Fruit fly (Drosophila melanogaster) whole organism, embryonic: ENCODE measurements around the gene toy.

Experiments used
- Atf-2 ChIP-seq: fragments of 200-800 bp; sonication (Bioruptor generic); optimal IDR thresholded peaks from 2 replicates; lab custom pipeline; 2016; ENCODE audit warnings: missing biosample characterization, missing genetic modification characterization
- Atf6 ChIP-seq: fragments of 200-800 bp; sonication (Bioruptor generic); IDR thresholded peaks from 2 replicates; pipeline ENCODE4 v1.3.6; 2022; ENCODE audit warnings: missing biosample characterization, missing genetic modification characterization
- Awh ChIP-seq: fragments of 200-800 bp; sonication (Bioruptor generic); IDR thresholded peaks from 2 replicates; pipeline ENCODE4, ENCODE4 v1.3.6; 2022; ENCODE audit warnings: missing biosample characterization, missing genetic modification characterization
- CG10274 ChIP-seq: fragments of 200-800 bp; sonication (Bioruptor generic); optimal IDR thresholded peaks from 3 replicates; lab custom pipeline; 2017; ENCODE audit warnings: missing biosample characterization, mild to moderate bottlenecking, missing genetic modification characterization
- CG11696 ChIP-seq: fragments of 200-800 bp; sonication (Bioruptor generic); IDR thresholded peaks from 2 replicates; pipeline ENCODE4 v1.3.6; 2022; ENCODE audit warnings: missing biosample characterization, missing genetic modification characterization
- CG12236 ChIP-seq: fragments of 200-800 bp; sonication (Bioruptor generic); optimal IDR thresholded peaks from 2 replicates; lab custom pipeline; 2016; ENCODE audit warnings: missing biosample characterization, missing genetic modification characterization
- CG13287 ChIP-seq: fragments of 200-800 bp; sonication (Bioruptor generic); IDR thresholded peaks from 2 replicates; pipeline ENCODE4 v1.3.6; 2022; ENCODE audit warnings: missing biosample characterization, missing genetic modification characterization; ENCODE audit not compliant: partially characterized antibody
- CG16815 ChIP-seq: fragments of 200-800 bp; sonication (Bioruptor generic); optimal IDR thresholded peaks from 3 replicates; lab custom pipeline; 2017; ENCODE audit warnings: missing biosample characterization, mild to moderate bottlenecking, missing genetic modification characterization
- CG17359 ChIP-seq: fragments of 200-800 bp; sonication (Bioruptor generic); optimal IDR thresholded peaks from 3 replicates; lab custom pipeline; 2018; ENCODE audit warnings: missing biosample characterization, mild to moderate bottlenecking, missing genetic modification characterization, moderate library complexity
- CG17802 ChIP-seq: fragments of 200-800 bp; sonication (Bioruptor generic); optimal IDR thresholded peaks from 2 replicates; lab custom pipeline; 2018; ENCODE audit warnings: missing biosample characterization, mild to moderate bottlenecking, missing genetic modification characterization, moderate library complexity
- CG18764 ChIP-seq: fragments of 200-800 bp; sonication (Bioruptor generic); optimal IDR thresholded peaks from 3 replicates; lab custom pipeline; 2016; ENCODE audit warnings: missing biosample characterization, missing genetic modification characterization
- CG2116 ChIP-seq: fragments of 200-800 bp; sonication (Bioruptor generic); optimal IDR thresholded peaks from 3 replicates; lab custom pipeline; 2018; ENCODE audit warnings: missing biosample characterization, mild to moderate bottlenecking, missing genetic modification characterization
- CG30020 ChIP-seq: fragments of 200-800 bp; optimal IDR thresholded peaks from 2 replicates; lab custom pipeline; 2019; ENCODE audit warnings: missing biosample characterization, mild to moderate bottlenecking, missing genetic modification characterization, moderate library complexity
- CG3838 ChIP-seq: fragments of 200-800 bp; sonication (Bioruptor generic); optimal IDR thresholded peaks from 3 replicates; lab custom pipeline; 2016; ENCODE audit warnings: missing biosample characterization, missing genetic modification characterization
- CG3847 ChIP-seq: fragments of 200-800 bp; sonication (Bioruptor generic); IDR thresholded peaks from 2 replicates; pipeline ENCODE4 v1.3.6; 2022; ENCODE audit warnings: missing biosample characterization, missing genetic modification characterization
- CG8290 ChIP-seq, 3 experiments: fragments of 200-800 bp; sonication (Bioruptor generic); optimal IDR thresholded peaks; 2 replicates each; lab custom pipeline; 2016 to 2019; ENCODE audit warnings: missing biosample characterization in 3 of 3, missing genetic modification characterization in 3 of 3, mild to moderate bottlenecking in 2 of 3, moderate library complexity in 1 of 3
- CG8388 ChIP-seq: fragments of 200-800 bp; sonication (Bioruptor generic); optimal IDR thresholded peaks from 2 replicates; lab custom pipeline; 2019; ENCODE audit warnings: missing biosample characterization, mild to moderate bottlenecking, missing genetic modification characterization, moderate library complexity
- Dad ChIP-seq: fragments of 200-800 bp; sonication (Bioruptor generic); optimal IDR thresholded peaks from 3 replicates; lab custom pipeline; 2016; ENCODE audit warnings: missing biosample characterization, missing genetic modification characterization
- Dip2 ChIP-seq: fragments of 200-800 bp; sonication (Bioruptor generic); IDR thresholded peaks from 2 replicates; pipeline ENCODE4 v1.3.6; 2022; ENCODE audit warnings: missing biosample characterization, missing genetic modification characterization
- Dll ChIP-seq: fragments of 200-800 bp; sonication (Bioruptor generic); IDR thresholded peaks from 4 replicates; pipeline ENCODE4 v1.3.6; 2022; ENCODE audit warnings: missing biosample characterization, missing genetic modification characterization; ENCODE audit not compliant: partially characterized antibody
- Lhr ChIP-seq: fragments of 200-800 bp; sonication (Bioruptor generic); optimal IDR thresholded peaks from 3 replicates; lab custom pipeline; 2017; ENCODE audit warnings: mild to moderate bottlenecking, missing biosample characterization, missing genetic modification reagents, missing genetic modification characterization
- PHDP ChIP-seq: fragments of 200-800 bp; sonication (Bioruptor generic); optimal IDR thresholded peaks from 3 replicates; lab custom pipeline; 2018; ENCODE audit warnings: missing biosample characterization, mild to moderate bottlenecking, missing genetic modification characterization, moderate library complexity
- Scr ChIP-seq: fragments of 200-800 bp; sonication (Bioruptor generic); IDR thresholded peaks from 2 replicates; pipeline ENCODE4 v1.3.6; 2022; ENCODE audit warnings: missing biosample characterization, missing genetic modification characterization; ENCODE audit not compliant: partially characterized antibody
- Sry-β ChIP-seq: fragments of 200-800 bp; sonication (Bioruptor generic); optimal IDR thresholded peaks from 2 replicates; lab custom pipeline; 2018; ENCODE audit warnings: missing biosample characterization, mild to moderate bottlenecking, missing genetic modification characterization, moderate library complexity
- Sry-δ ChIP-seq: fragments of 200-800 bp; sonication (Bioruptor generic); optimal IDR thresholded peaks from 2 replicates; lab custom pipeline; 2016; ENCODE audit warnings: missing biosample characterization, missing genetic modification characterization
- Taf1 ChIP-seq: fragments of 200-800 bp; sonication (Bioruptor generic); IDR thresholded peaks from 2 replicates; pipeline ENCODE4 v1.3.6; 2022; ENCODE audit warnings: missing biosample characterization, missing genetic modification characterization
- az2 ChIP-seq: fragments of 200-800 bp; sonication (Bioruptor generic); optimal IDR thresholded peaks from 3 replicates; lab custom pipeline; 2016; ENCODE audit warnings: missing biosample characterization, missing genetic modification characterization
- bab2 ChIP-seq: fragments of 200-800 bp; sonication (Bioruptor generic); optimal IDR thresholded peaks from 2 replicates; lab custom pipeline; 2016; ENCODE audit warnings: missing biosample characterization, missing genetic modification characterization
- disco-r ChIP-seq: fragments of 200-800 bp; sonication (Bioruptor generic); optimal IDR thresholded peaks from 2 replicates; lab custom pipeline; 2016; ENCODE audit warnings: missing biosample characterization, missing genetic modification characterization
- esg ChIP-seq: fragments of 200-800 bp; sonication (Bioruptor generic); conservative IDR thresholded peaks from 2 replicates; pipeline ENCODE4 v1.3.6; 2022; ENCODE audit warnings: missing biosample characterization, missing genetic modification characterization
- eyg ChIP-seq: fragments of 200-800 bp; sonication (Bioruptor generic); optimal IDR thresholded peaks from 3 replicates; lab custom pipeline; 2016; ENCODE audit warnings: missing biosample characterization, missing genetic modification characterization
- fd64A ChIP-seq: fragments of 200-800 bp; sonication (Bioruptor generic); optimal IDR thresholded peaks from 3 replicates; lab custom pipeline; 2018; ENCODE audit warnings: missing biosample characterization, mild to moderate bottlenecking, missing genetic modification characterization
- fru ChIP-seq: fragments of >200 bp; optimal IDR thresholded peaks from 2 replicates; lab custom pipeline; 2017
- ftz-f1 ChIP-seq: fragments of 200-800 bp; sonication (Bioruptor generic); optimal IDR thresholded peaks from 2 replicates; lab custom pipeline; 2016; ENCODE audit warnings: missing biosample characterization, missing genetic modification characterization
- gfzf ChIP-seq: fragments of 200-800 bp; sonication (Bioruptor generic); optimal IDR thresholded peaks from 2 replicates; lab custom pipeline; 2016; ENCODE audit warnings: missing biosample characterization, mild to moderate bottlenecking, missing genetic modification characterization, moderate library complexity
- odd ChIP-seq: fragments of 200-800 bp; sonication (Bioruptor generic); optimal IDR thresholded peaks from 2 replicates; lab custom pipeline; 2017; ENCODE audit warnings: missing biosample characterization, mild to moderate bottlenecking, missing genetic modification characterization
- pb ChIP-seq: fragments of 200-800 bp; sonication (Bioruptor generic); optimal IDR thresholded peaks from 3 replicates; lab custom pipeline; 2016; ENCODE audit warnings: missing biosample characterization, missing genetic modification characterization
- pfk ChIP-seq: fragments of 200-800 bp; sonication (Bioruptor generic); optimal IDR thresholded peaks from 2 replicates; lab custom pipeline; 2018; ENCODE audit warnings: missing biosample characterization, mild to moderate bottlenecking, missing genetic modification characterization, moderate library complexity
- ro ChIP-seq: fragments of 200-800 bp; sonication (Bioruptor generic); IDR thresholded peaks from 2 replicates; pipeline ENCODE4 v1.3.6; 2022; ENCODE audit warnings: missing biosample characterization, missing genetic modification characterization
- row ChIP-seq: fragments of 200-800 bp; sonication (Bioruptor generic); IDR thresholded peaks from 3 replicates; pipeline ENCODE4 v1.3.6; 2022; ENCODE audit warnings: missing biosample characterization, missing genetic modification characterization
- run ChIP-seq: fragments of 200-800 bp; sonication (Bioruptor generic); optimal IDR thresholded peaks from 3 replicates; lab custom pipeline; 2018; ENCODE audit warnings: missing biosample characterization, mild to moderate bottlenecking, missing genetic modification characterization
- so ChIP-seq: fragments of 200-800 bp; sonication (Bioruptor generic); IDR thresholded peaks from 3 replicates; pipeline ENCODE4 v1.3.6; 2022; ENCODE audit warnings: missing biosample characterization, missing genetic modification characterization
- ssp ChIP-seq: fragments of 200-800 bp; sonication (Bioruptor generic); IDR thresholded peaks from 2 replicates; pipeline ENCODE4 v1.3.6; 2022; ENCODE audit warnings: missing biosample characterization, missing genetic modification characterization
- sug ChIP-seq: fragments of 200-800 bp; optimal IDR thresholded peaks from 2 replicates; lab custom pipeline; 2019; ENCODE audit warnings: missing biosample characterization, mild to moderate bottlenecking, missing genetic modification characterization, moderate library complexity
- tin ChIP-seq: fragments of 200-800 bp; sonication (Bioruptor generic); optimal IDR thresholded peaks from 3 replicates; lab custom pipeline; 2016; ENCODE audit warnings: missing biosample characterization, missing genetic modification characterization
- tna ChIP-seq: fragments of 200-800 bp; sonication (Bioruptor generic); IDR thresholded peaks from 2 replicates; pipeline ENCODE4 v1.3.6; 2022; ENCODE audit warnings: missing biosample characterization, missing genetic modification characterization; ENCODE audit not compliant: partially characterized antibody
- unc-4 ChIP-seq: fragments of 200-800 bp; sonication (Bioruptor generic); IDR thresholded peaks from 2 replicates; pipeline ENCODE4 v1.3.6; 2022; ENCODE audit warnings: missing biosample characterization, missing genetic modification characterization; ENCODE audit not compliant: partially characterized antibody
- wek ChIP-seq: fragments of 200-800 bp; sonication (Bioruptor generic); optimal IDR thresholded peaks from 3 replicates; lab custom pipeline; 2018; ENCODE audit warnings: missing biosample characterization, mild to moderate bottlenecking, missing genetic modification characterization, moderate library complexity
- zen ChIP-seq: fragments of 200-800 bp; sonication (Bioruptor generic); optimal IDR thresholded peaks from 3 replicates; lab custom pipeline; 2018; ENCODE audit warnings: missing biosample characterization, mild to moderate bottlenecking, missing genetic modification characterization, moderate library complexity

The toy gene

dm6 chr4:959110-959920 is 30.2 kb upstream of the toy start:
- TF ChIP-seq fd64A (no peak), eyg (GFP tag; lab: Kevin White, UChicago) (no peak), Sry-β (GFP tag; lab: Kevin White, UChicago) (peak; percentile 2), CG3838 (GFP tag; lab: Kevin White, UChicago) (no peak), CG17802 (tag; lab: Kevin White, UChicago) (peak; percentile 99), Atf-2 (no peak), ftz-f1 (GFP tag; lab: Kevin White, UChicago) (no peak), tna (0 out of 2 replicates have a peak, but pooled peaks have one; percentile 17), bab2 (GFP tag; lab: Kevin White, UChicago) (no peak), disco-r (GFP tag; lab: Kevin White, UChicago) (no peak), CG8290 (GFP tag; optimal IDR thresholded peaks at IDR 0.05; lab: Kevin White, UChicago) (no peak), CG8290 (tag; optimal IDR thresholded peaks at IDR 0.05; lab: Kevin White, UChicago) (peak in 1 of 2 experiments; percentile 43), Dip2 (no peak), sug (no peak), PHDP (tag; lab: Kevin White, UChicago) (no peak), CG16815 (no peak), odd (GFP tag; lab: Kevin White, UChicago) (no peak), ssp (GFP tag; lab: Robert Waterston, UW) (peak; percentile 81), row (peak; percentile 69), tin (no peak), CG30020 (tag; lab: Kevin White, UChicago) (peak; percentile 98), esg (no peak), pb (GFP tag; lab: Kevin White, UChicago) (no peak), fru (lab: Kevin White, UChicago) (no peak), Taf1 (GFP tag; lab: Robert Waterston, UW) (no peak), CG12236 (GFP tag; lab: Kevin White, UChicago) (no peak), Lhr (GFP tag; lab: Kevin White, UChicago) (peak; percentile 7), Atf6 (GFP tag; lab: Robert Waterston, UW) (no peak), Sry-δ (GFP tag; lab: Kevin White, UChicago) (peak; percentile 59), pfk (peak; percentile 81), Dad (GFP tag; lab: Kevin White, UChicago) (no peak), wek (GFP tag; lab: Kevin White, UChicago) (peak; percentile 14), CG17359 (tag; lab: Kevin White, UChicago) (no peak), zen (tag; lab: Kevin White, UChicago) (peak; percentile 5), CG2116 (peak; percentile 17), CG18764 (GFP tag; lab: Kevin White, UChicago) (no peak), Scr (GFP tag; lab: Robert Waterston, UW) (peak; percentile 44), CG11696 (no peak), Dll (peak; percentile 47; the same call in 2 of the 4 replicates), CG8388 (GFP tag; lab: Kevin White, UChicago) (no peak), Awh (GFP tag; lab: Robert Waterston, UW) (no peak), so (GFP tag; lab: Robert Waterston, UW) (no peak), unc-4 (GFP tag; lab: Robert Waterston, UW) (no peak), ro (GFP tag; lab: Robert Waterston, UW) (no peak), CG3847 (GFP tag; lab: Robert Waterston, UW) (no peak), run (tag; lab: Kevin White, UChicago) (no peak), CG13287 (peak; percentile 14; the same call in 1 of the 2 replicates), az2 (GFP tag; lab: Kevin White, UChicago) (peak; percentile 65), gfzf (GFP tag; lab: Kevin White, UChicago) (no peak), CG10274 (GFP tag; lab: Kevin White, UChicago) (no peak)
